Worm (Caenorhabditis elegans) whole organism, early embryonic: Measurements from ENCODE around the gene F38E1.6.

Experiments
- ama-1 ChIP-seq: fragments of 150-350 bp; optimal IDR thresholded peaks from 2 replicates; lab custom pipeline; 2014
- ceh-13 ChIP-seq: fragments of 200-800 bp; sonication (Bioruptor generic); optimal IDR thresholded peaks from 2 replicates; lab custom pipeline; 2018; ENCODE audit warnings: mild to moderate bottlenecking, missing genetic modification characterization, missing compliant biosample characterization
- ceh-36 ChIP-seq: sonication (generic microtip); optimal IDR thresholded peaks from 2 replicates; lab custom pipeline; 2016; ENCODE audit warnings: missing genetic modification characterization, inconsistent platforms, missing compliant biosample characterization
- ets-7 ChIP-seq: sonication (generic microtip); optimal IDR thresholded peaks from 2 replicates; lab custom pipeline; 2016; ENCODE audit warnings: missing genotype, missing genetic modification characterization, missing compliant biosample characterization
- flt-1 ChIP-seq: fragments of 200-800 bp; sonication (Bioruptor generic); IDR thresholded peaks from 2 replicates; pipeline ENCODE4 v1.3.6; 2022; ENCODE audit warnings: missing genetic modification characterization, missing compliant biosample characterization
- hnd-1 ChIP-seq: sonication (generic microtip); optimal IDR thresholded peaks from 2 replicates; lab custom pipeline; 2016; ENCODE audit warnings: missing genetic modification characterization, missing compliant biosample characterization
- scrt-1 ChIP-seq: fragments of 200-800 bp; sonication (Bioruptor generic); IDR thresholded peaks from 2 replicates; pipeline ENCODE4 v1.3.6; 2022; ENCODE audit warnings: missing genetic modification characterization, missing compliant biosample characterization
- sea-1 ChIP-seq: fragments of 200-800 bp; sonication (Bioruptor generic); conservative IDR thresholded peaks from 2 replicates; pipeline ENCODE4 v1.3.6; 2022; ENCODE audit warnings: missing genetic modification characterization, missing compliant biosample characterization
- tbx-11 ChIP-seq: fragments of 200-800 bp; sonication (Bioruptor generic); IDR thresholded peaks from 2 replicates; pipeline ENCODE4 v1.3.6; 2022; ENCODE audit warnings: missing genetic modification characterization, missing compliant biosample characterization

DNA sequence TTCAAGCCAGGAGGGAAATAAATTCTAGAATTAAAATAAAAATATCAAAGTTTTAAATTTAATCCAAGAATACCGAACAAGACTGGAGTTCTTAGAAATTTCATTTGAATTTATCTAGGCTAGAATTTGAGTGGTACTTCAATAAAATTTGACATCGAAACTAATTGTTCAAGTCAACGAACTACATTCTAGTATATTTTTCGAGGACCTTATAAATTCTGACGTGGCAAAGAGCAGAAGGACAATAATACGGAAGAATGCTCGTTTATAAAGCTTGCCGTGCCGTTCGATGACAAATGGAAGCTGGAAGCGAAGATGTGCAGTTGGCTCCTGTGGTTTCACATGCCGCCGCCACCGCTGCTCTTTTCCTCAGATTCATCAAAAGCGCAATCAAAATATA is 40.9 kb downstream of the F38E1.6 start:
- no peak for TF ChIP-seq tbx-11 (GFP tag; lab: Robert Waterston, UW)
- TF ChIP-seq scrt-1: no peak
- no peak for TF ChIP-seq ama-1 (lab: Kevin White, UChicago)
- TF ChIP-seq sea-1 (GFP tag; lab: Robert Waterston, UW): no peak
- no peak for TF ChIP-seq ceh-13
- no peak for TF ChIP-seq ceh-36
- TF ChIP-seq hnd-1: no peak
- no peak for TF ChIP-seq ets-7 (tag; lab: Kevin White, UChicago)
- TF ChIP-seq flt-1: no peak
